Worm (Caenorhabditis elegans): ENCODE data around the gene lgc-42.

lgc-42 gene

DNA sequence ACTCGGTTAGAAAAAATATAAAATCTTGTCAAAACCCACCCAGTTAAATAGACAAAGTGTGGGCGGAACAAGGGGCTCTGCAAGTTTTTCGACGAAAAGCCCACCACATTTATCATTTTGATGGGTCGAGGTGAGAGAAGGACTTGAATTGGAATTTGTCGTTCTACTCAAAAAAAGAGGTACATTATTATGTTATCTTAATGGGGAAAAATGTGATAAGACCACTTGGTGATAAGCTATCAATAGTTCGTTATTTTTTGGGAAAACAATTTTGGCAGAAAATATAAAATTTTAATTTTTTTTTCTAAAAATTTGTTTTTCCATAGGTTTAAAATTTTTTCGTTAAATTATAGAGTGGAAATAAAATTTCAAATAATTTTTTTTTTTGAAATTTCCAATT is 52.2 kb downstream of the lgc-42 start:
- no peak for TF ChIP-seq F22D6.2 (tag; optimal IDR thresholded peaks at IDR 0.05)
- no peak for TF ChIP-seq ama-1 (optimal IDR thresholded peaks at IDR 0.05)
- TF ChIP-seq ama-1 (GFP tag; optimal IDR thresholded peaks at IDR 0.05), result no peak
- no peak for TF ChIP-seq rpc-1 (optimal IDR thresholded peaks at IDR 0.05)
- no peak for TF ChIP-seq rpc-1 (tag; optimal IDR thresholded peaks at IDR 0.05)
- no peak for TF ChIP-seq nhr-80 (tag; optimal IDR thresholded peaks at IDR 0.05)
- TF ChIP-seq aptf-2 (GFP tag; conservative IDR thresholded peaks at IDR 0.05), result no peak
- TF ChIP-seq mcd-1 (GFP tag; IDR thresholded peaks at IDR 0.05), result no peak
- no peak for TF ChIP-seq cebp-2 (GFP tag; IDR thresholded peaks at IDR 0.05)
- TF ChIP-seq Y79H2A.3 (GFP tag; conservative IDR thresholded peaks at IDR 0.05), result no peak

DNA sequence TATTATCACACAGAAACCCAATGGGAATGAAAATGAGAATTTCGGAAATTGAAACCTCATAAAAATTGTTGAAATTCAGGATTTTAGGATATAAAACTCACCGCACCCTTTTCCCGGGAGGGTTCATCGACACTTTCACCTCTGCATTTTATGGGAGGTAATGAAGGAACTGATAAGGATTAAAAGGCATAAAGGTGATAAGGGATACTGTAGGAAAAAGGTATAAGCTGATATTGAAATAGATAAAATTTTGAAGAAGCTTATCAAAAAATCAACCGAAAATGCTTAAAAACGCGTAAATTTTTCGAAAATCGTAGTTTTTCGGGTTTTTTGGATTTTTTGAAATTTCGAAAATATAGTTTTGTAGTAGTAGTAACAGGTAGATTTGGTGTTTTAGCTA is 52.8 kb downstream of the lgc-42 start:
- TF ChIP-seq ztf-22 (GFP tag; optimal IDR thresholded peaks at IDR 0.05), result no peak
- no peak for TF ChIP-seq egrh-3 (GFP tag; IDR thresholded peaks at IDR 0.05)
- TF ChIP-seq pbrm-1 (GFP tag; IDR thresholded peaks at IDR 0.05), result no peak
- no peak for TF ChIP-seq madf-8 (GFP tag; conservative IDR thresholded peaks at IDR 0.05)
- TF ChIP-seq let-607 (tag; optimal IDR thresholded peaks at IDR 0.05), result no peak
- no peak for TF ChIP-seq Y79H2A.3 (GFP tag; conservative IDR thresholded peaks at IDR 0.05)
- TF ChIP-seq nhr-27 (tag; optimal IDR thresholded peaks at IDR 0.05), result no peak
- TF ChIP-seq dpl-1 (GFP tag; optimal IDR thresholded peaks at IDR 0.05), result no peak
- TF ChIP-seq D2030.7 (GFP tag; IDR thresholded peaks at IDR 0.05), result no peak
- TF ChIP-seq attf-6 (GFP tag; IDR thresholded peaks at IDR 0.05), result no peak
- no peak for TF ChIP-seq bed-2 (GFP tag; IDR thresholded peaks at IDR 0.05)
- no peak for TF ChIP-seq hmg-1.2 (GFP tag; IDR thresholded peaks at IDR 0.05)
